Worm (Caenorhabditis elegans) whole organism, young adult: ENCODE results near the gene inpp-5K.

Experiments
- F57C9.4 ChIP-seq: sonication (generic microtip); optimal IDR thresholded peaks from 2 replicates; lab custom pipeline; 2017; ENCODE audit warnings: mild to moderate bottlenecking, missing genetic modification characterization, missing compliant biosample characterization
- ZK185.1 ChIP-seq: sonication (generic microtip); optimal IDR thresholded peaks from 2 replicates; lab custom pipeline; 2016; ENCODE audit warnings: mild to moderate bottlenecking, missing genetic modification characterization, missing compliant biosample characterization; ENCODE audit not compliant: poor library complexity, severe bottlenecking
- akir-1 ChIP-seq: fragments of 200-800 bp; sonication (Bioruptor generic); optimal IDR thresholded peaks from 2 replicates; lab custom pipeline; 2018; ENCODE audit warnings: mild to moderate bottlenecking, missing genetic modification characterization, moderate library complexity, missing compliant biosample characterization
- ceh-58 ChIP-seq: fragments of 200-800 bp; sonication (Bioruptor generic); IDR thresholded peaks from 2 replicates; pipeline ENCODE4 v1.3.6; 2022; ENCODE audit warnings: missing genetic modification characterization, missing compliant biosample characterization
- gei-17 ChIP-seq: fragments of 200-800 bp; sonication (Bioruptor generic); optimal IDR thresholded peaks from 2 replicates; lab custom pipeline; 2018; ENCODE audit warnings: mild to moderate bottlenecking, missing genetic modification characterization, missing compliant biosample characterization
- lag-1 ChIP-seq: fragments of 200-800 bp; sonication (Bioruptor generic); IDR thresholded peaks from 2 replicates; pipeline ENCODE4 v1.3.6; 2022; ENCODE audit warnings: missing genetic modification reagents, missing genetic modification characterization, missing compliant biosample characterization
- sea-2 ChIP-seq: fragments of 200-800 bp; sonication (Bioruptor generic); IDR thresholded peaks from 2 replicates; pipeline ENCODE4 v1.3.6; 2022; ENCODE audit warnings: missing genetic modification characterization, missing compliant biosample characterization
- snpc-1.3 ChIP-seq: sonication (generic microtip); optimal IDR thresholded peaks from 2 replicates; lab custom pipeline; 2017; ENCODE audit warnings: missing genetic modification characterization, mild to moderate bottlenecking, missing compliant biosample characterization, antibody characterized with exemption, moderate library complexity, missing genotype, missing genetic modification reagents; ENCODE audit not compliant: insufficient read depth

DNA sequence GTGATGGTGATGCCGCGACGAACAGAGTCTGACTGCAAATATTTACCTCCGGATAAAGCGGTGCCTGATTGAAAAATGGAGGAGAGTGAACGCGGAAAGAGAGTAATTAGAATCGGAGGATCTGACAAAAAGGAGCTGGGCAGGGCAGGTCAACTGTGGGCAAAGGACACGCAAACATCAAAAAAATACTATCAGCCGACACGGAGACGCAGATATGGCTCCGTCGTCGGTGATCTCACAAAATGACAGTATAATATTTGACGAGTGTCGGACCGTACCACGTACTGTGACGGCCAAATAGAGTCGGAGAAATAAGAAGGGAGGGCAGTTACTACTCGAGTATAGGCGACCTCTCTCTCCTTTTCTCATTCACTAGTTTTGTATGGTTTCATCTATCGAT, 28.6 kb downstream of the inpp-5K start:
- TF ChIP-seq ZK185.1 (tag; lab: Kevin White, UChicago), result no peak
- TF ChIP-seq F57C9.4 (tag; lab: Kevin White, UChicago), result no peak
- TF ChIP-seq sea-2 (GFP tag; lab: Robert Waterston, UW), result no peak
- no peak for TF ChIP-seq akir-1 (GFP tag; lab: Kevin White, UChicago)
- no peak for TF ChIP-seq ceh-58 (GFP tag; lab: Robert Waterston, UW)
- TF ChIP-seq lag-1 (GFP tag; lab: Robert Waterston, UW), result no peak
- no peak for TF ChIP-seq snpc-1.3 (tag; lab: Kevin White, UChicago)
- TF ChIP-seq gei-17 (GFP tag; lab: Kevin White, UChicago), result no peak
